Worm (Caenorhabditis elegans) whole organism, midembryonic: ENCODE data around the gene comt-5.

Source experiments
- cog-1 ChIP-seq: sonication (generic microtip); optimal IDR thresholded peaks from 2 replicates; lab custom pipeline; 2016; ENCODE audit warnings: missing genetic modification characterization, missing compliant biosample characterization
- klf-2 ChIP-seq: fragments of 200-800 bp; sonication (Bioruptor generic); conservative IDR thresholded peaks from 2 replicates; pipeline ENCODE4 v1.3.6; 2022; ENCODE audit warnings: missing genetic modification reagents, missing genetic modification characterization, missing compliant biosample characterization
- tab-1 ChIP-seq: fragments of 200-800 bp; sonication (Bioruptor generic); IDR thresholded peaks from 2 replicates; pipeline ENCODE4 v1.3.6; 2022; ENCODE audit warnings: missing genetic modification characterization, missing compliant biosample characterization

DNA sequence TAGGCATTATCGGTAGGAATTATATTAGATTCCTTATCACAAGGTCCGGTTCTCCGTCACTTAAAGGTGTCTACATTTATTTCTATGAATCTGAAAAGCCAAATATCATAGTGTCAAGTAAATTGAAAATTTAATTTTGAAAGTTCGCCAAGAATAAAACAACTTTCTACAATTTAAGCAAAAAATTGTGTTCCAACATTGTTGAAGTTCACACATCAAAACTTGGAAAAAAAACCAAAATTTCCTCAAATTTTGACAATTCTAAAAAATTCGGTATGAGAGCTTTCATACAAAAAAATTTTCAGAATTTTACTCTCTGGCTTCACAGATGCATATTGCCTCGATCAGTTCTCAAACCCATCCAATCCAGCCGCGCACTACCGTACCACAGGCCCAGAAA, 41.6 kb downstream of the comt-5 start, which contains the start of gene F59A7.7:
- TF ChIP-seq tab-1 (GFP tag; lab: Robert Waterston, UW) (no peak), cog-1 (tag; lab: Kevin White, UChicago) (no peak), klf-2 (GFP tag; lab: Robert Waterston, UW) (no peak)
